Worm (Caenorhabditis elegans): ENCODE measurements around the gene tag-243.
A peak's percentile ranks its signal among the peaks of the same experiment; 100 is the strongest.

Gene tag-243

DNA sequence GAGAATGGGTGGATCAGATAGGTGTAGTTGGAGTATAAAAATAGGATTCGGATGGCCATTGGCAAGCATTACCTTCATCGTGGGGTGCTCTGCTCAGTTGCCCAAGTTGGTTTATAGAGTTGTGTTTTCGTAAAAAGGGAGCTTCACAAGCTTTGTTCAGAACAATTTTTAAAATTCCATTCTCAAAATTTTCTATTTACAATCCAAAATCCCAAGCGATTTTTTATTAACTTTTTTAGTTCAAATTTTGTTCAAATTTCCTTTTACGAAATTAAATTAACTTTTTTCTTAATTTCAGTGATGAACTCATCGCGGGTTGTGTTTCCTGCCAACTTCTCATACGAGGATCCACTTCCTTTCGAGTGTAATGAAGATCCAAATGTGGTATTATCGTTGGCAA lies 10.8 kb downstream of the tag-243 start, which contains the start of gene srg-10:
Gene srg-10 (plus strand): TSS at position 301 of the 400 bp plus-strand sequence.
- TF ChIP-seq ceh-36 (tag; optimal IDR thresholded peaks at IDR 0.05) (no peak), hmbx-1 (tag; optimal IDR thresholded peaks at IDR 0.05) (no peak), B0310.2 (tag; optimal IDR thresholded peaks at IDR 0.05) (no peak), aly-1 (tag; optimal IDR thresholded peaks at IDR 0.05) (no peak), scrt-1 (GFP tag; IDR thresholded peaks at IDR 0.05) (no peak), ama-1 (optimal IDR thresholded peaks at IDR 0.05) (no peak), tbx-37 (GFP tag; conservative IDR thresholded peaks at IDR 0.05) (no peak), tbx-11 (GFP tag; IDR thresholded peaks at IDR 0.05) (no peak), F13C5.2 (tag; optimal IDR thresholded peaks at IDR 0.05) (no peak), tra-4 (tag; optimal IDR thresholded peaks at IDR 0.05) (no peak), sea-1 (GFP tag; conservative IDR thresholded peaks at IDR 0.05) (no peak), hmg-4 (GFP tag; optimal IDR thresholded peaks at IDR 0.05) (no peak), hnd-1 (tag; optimal IDR thresholded peaks at IDR 0.05) (no peak), ets-7 (tag; optimal IDR thresholded peaks at IDR 0.05) (no peak), ceh-13 (GFP tag; optimal IDR thresholded peaks at IDR 0.05) (no peak), pes-1 (GFP tag; IDR thresholded peaks at IDR 0.05) (no peak), flt-1 (GFP tag; IDR thresholded peaks at IDR 0.05) (no peak)

DNA sequence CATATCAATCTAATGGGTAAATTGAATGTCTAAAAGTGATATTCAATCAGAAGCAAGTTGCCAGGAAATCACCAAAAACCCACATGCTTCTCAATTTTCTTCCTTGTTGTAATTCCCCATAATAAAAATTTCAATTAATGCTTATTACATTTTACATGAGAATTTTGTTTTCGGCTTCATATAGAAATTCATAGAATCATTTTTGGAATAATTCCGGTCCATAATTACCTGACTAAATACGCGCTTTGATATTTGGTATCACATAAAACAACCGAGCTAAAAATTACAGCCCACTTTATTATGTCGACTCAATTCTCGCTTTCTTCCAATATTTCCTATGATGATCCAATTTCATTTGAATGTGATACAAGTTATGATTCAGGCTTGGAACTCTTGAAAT lies 16.3 kb downstream of the tag-243 start, which contains the start of gene srg-13:
Gene srg-13 (plus strand): TSS at position 301 of the 400 bp plus-strand sequence.
- TF ChIP-seq ets-7 (tag; optimal IDR thresholded peaks at IDR 0.05) (no peak), hmbx-1 (tag; optimal IDR thresholded peaks at IDR 0.05) (no peak), ama-1 (optimal IDR thresholded peaks at IDR 0.05) (no peak), hmg-4 (GFP tag; optimal IDR thresholded peaks at IDR 0.05) (no peak), scrt-1 (GFP tag; IDR thresholded peaks at IDR 0.05) (no peak), tbx-37 (GFP tag; conservative IDR thresholded peaks at IDR 0.05) (no peak), tra-4 (tag; optimal IDR thresholded peaks at IDR 0.05) (no peak), aly-1 (tag; optimal IDR thresholded peaks at IDR 0.05) (no peak), sea-1 (GFP tag; conservative IDR thresholded peaks at IDR 0.05) (no peak)

- TF ChIP-seq F13C5.2 (tag; optimal IDR thresholded peaks at IDR 0.05) (no peak), pes-1 (GFP tag; IDR thresholded peaks at IDR 0.05) (no peak), tbx-11 (GFP tag; IDR thresholded peaks at IDR 0.05) (no peak), tbx-37 (GFP tag; conservative IDR thresholded peaks at IDR 0.05) (no peak), ceh-36 (tag; optimal IDR thresholded peaks at IDR 0.05) (no peak), aly-1 (tag; optimal IDR thresholded peaks at IDR 0.05) (no peak)
Observed at ce11 chrIII:4671491-4671890, 16.8 kb downstream of the tag-243 start, which contains the start of gene T23F11.11. Gene T23F11.11 (minus strand): TSS chrIII:4671591.

ce11 chrIII:4668073-4668472 lies 20.2 kb downstream of the tag-243 start:
- no peak for TF ChIP-seq F13C5.2 (tag; optimal IDR thresholded peaks at IDR 0.05)
- TF ChIP-seq ceh-13 (GFP tag; optimal IDR thresholded peaks at IDR 0.05) = no peak
- TF ChIP-seq hmg-4 (GFP tag; optimal IDR thresholded peaks at IDR 0.05) = no peak
- no peak for TF ChIP-seq aly-1 (tag; optimal IDR thresholded peaks at IDR 0.05)

DNA sequence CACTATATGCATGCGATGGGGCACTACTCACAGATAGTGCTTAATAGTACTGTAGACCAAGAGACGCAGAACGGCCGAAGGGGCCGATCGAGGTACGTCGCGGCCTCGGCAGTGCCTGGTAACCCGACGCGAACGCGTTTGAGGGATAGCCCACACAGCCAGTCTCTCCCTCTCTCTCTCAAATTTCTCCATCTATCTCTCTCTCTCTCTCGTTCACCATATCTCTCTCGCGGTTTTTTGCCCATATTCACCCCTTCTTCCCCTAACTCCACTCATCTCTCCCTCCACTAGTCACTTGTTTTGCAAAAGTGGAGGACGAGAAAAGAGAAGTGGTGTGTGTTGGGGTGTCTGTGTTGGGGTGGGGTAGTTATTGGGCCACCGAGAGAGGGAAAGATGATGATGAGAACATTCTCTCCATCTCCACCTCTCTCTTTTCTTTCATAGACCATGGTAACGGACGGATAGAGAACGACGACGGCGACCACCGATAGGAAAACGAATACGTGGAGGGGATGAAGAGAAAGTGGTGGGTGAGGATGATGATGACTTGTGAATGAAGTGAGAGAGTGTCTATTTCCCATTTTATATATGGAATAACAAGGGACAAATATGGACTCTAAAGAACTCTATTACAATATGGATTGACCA lies 21.4 kb downstream of the tag-243 start:
- peak; percentile 67 for TF ChIP-seq aly-1 (tag; optimal IDR thresholded peaks at IDR 0.05)
- TF ChIP-seq tbx-37 (GFP tag; conservative IDR thresholded peaks at IDR 0.05) = no peak
- TF ChIP-seq hmbx-1 (tag; optimal IDR thresholded peaks at IDR 0.05) = no peak
- TF ChIP-seq hmg-4 (GFP tag; optimal IDR thresholded peaks at IDR 0.05) = peak; percentile 87
- TF ChIP-seq ceh-36 (tag; optimal IDR thresholded peaks at IDR 0.05) = peak; percentile 7
- peak; percentile 83 for TF ChIP-seq F13C5.2 (tag; optimal IDR thresholded peaks at IDR 0.05)
- no peak for TF ChIP-seq hnd-1 (tag; optimal IDR thresholded peaks at IDR 0.05)
- 0 out of 2 replicates have a peak, but pooled peaks have one; percentile 23 for TF ChIP-seq sea-1 (GFP tag; conservative IDR thresholded peaks at IDR 0.05)
- no peak for TF ChIP-seq flt-1 (GFP tag; IDR thresholded peaks at IDR 0.05)

ce11 chrIII:4665272-4665671 lies 23.0 kb downstream of the tag-243 start, which contains the start of gene T23F11.4:
Gene T23F11.4 (minus strand): TSS chrIII:4665372.
- TF ChIP-seq B0310.2 (tag; optimal IDR thresholded peaks at IDR 0.05) (no peak), ets-7 (tag; optimal IDR thresholded peaks at IDR 0.05) (no peak), flt-1 (GFP tag; IDR thresholded peaks at IDR 0.05) (no peak), ama-1 (optimal IDR thresholded peaks at IDR 0.05) (no peak), hmbx-1 (tag; optimal IDR thresholded peaks at IDR 0.05) (no peak), scrt-1 (GFP tag; IDR thresholded peaks at IDR 0.05) (no peak), tbx-11 (GFP tag; IDR thresholded peaks at IDR 0.05) (no peak), tra-4 (tag; optimal IDR thresholded peaks at IDR 0.05) (no peak), tbx-37 (GFP tag; conservative IDR thresholded peaks at IDR 0.05) (no peak)

DNA sequence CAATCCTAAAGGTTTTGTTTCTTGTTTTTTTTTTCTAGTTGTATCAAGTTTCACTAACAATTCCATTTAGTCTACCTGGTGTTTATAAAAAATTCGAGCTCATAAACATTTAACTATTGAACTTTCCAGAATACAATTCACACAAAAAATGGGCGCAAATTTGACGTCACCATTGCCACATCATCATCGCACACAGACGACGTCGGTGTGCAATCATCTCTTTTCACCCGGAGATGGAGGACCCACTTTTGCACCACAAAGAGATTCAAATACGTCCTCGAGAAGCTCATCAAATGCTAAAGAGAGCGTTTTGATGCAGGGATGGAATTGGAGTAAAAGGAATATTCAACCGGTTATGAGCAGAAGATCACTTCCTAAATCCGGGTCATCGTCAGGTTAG lies 28.8 kb downstream of the tag-243 start:
- TF ChIP-seq sea-1 (GFP tag; conservative IDR thresholded peaks at IDR 0.05) = no peak
- no peak for TF ChIP-seq flt-1 (GFP tag; IDR thresholded peaks at IDR 0.05)
- TF ChIP-seq aly-1 (tag; optimal IDR thresholded peaks at IDR 0.05) = no peak
- TF ChIP-seq ama-1 (optimal IDR thresholded peaks at IDR 0.05) = no peak
- TF ChIP-seq ceh-36 (tag; optimal IDR thresholded peaks at IDR 0.05) = no peak
- no peak for TF ChIP-seq scrt-1 (GFP tag; IDR thresholded peaks at IDR 0.05)
- TF ChIP-seq tbx-11 (GFP tag; IDR thresholded peaks at IDR 0.05) = no peak

DNA sequence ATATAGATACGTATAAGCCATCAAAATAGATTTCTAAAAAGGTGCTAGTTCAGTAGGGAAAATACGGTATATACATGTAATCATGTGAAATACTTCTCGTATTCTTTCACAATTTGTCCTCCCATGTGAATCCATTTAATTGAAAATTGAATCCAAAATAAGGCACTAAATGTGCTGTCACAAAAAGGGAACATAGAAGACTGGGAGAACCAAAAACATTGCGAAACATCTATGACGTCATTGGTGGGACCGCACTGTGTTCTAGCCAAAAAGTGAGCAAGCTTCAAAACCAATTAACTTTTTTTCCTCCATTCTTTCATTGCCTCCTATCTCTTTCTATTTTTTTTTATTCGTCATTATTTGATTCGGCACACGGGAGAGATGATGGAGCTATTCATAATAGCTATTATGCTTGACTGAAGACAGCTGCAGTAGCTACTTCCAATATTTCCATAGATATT lies 29.8 kb downstream of the tag-243 start, which contains the start of gene cdka-1:
Gene cdka-1 (plus strand): TSS at position 411 of the 461 bp plus-strand sequence.
- TF ChIP-seq sea-1 (GFP tag; conservative IDR thresholded peaks at IDR 0.05) (no peak), tbx-11 (GFP tag; IDR thresholded peaks at IDR 0.05) (no peak), ceh-36 (tag; optimal IDR thresholded peaks at IDR 0.05) (no peak), scrt-1 (GFP tag; IDR thresholded peaks at IDR 0.05) (no peak), flt-1 (GFP tag; IDR thresholded peaks at IDR 0.05) (no peak), F13C5.2 (tag; optimal IDR thresholded peaks at IDR 0.05) (no peak), tra-4 (tag; optimal IDR thresholded peaks at IDR 0.05) (no peak), pes-1 (GFP tag; IDR thresholded peaks at IDR 0.05) (no peak), aly-1 (tag; optimal IDR thresholded peaks at IDR 0.05) (no peak)
